Worm (Caenorhabditis elegans) whole organism, L1 larva: ENCODE measurements around the gene K10G6.5.

ENCODE experiments used
- C16A3.4 ChIP-seq: fragments of 150-350 bp; optimal IDR thresholded peaks from 2 replicates; lab custom pipeline; 2014; ENCODE audit warnings: missing biosample characterization, missing genetic modification characterization
- Y116A8C.19 ChIP-seq: sonication (generic microtip); optimal IDR thresholded peaks from 2 replicates; lab custom pipeline; 2016; ENCODE audit warnings: missing compliant biosample characterization, missing genetic modification characterization, borderline replicate concordance
- blmp-1 ChIP-seq: fragments of 150-350 bp; optimal IDR thresholded peaks from 2 replicates; lab custom pipeline; 2014; ENCODE audit warnings: missing biosample characterization, missing genetic modification characterization
- dsc-1 ChIP-seq: sonication (generic microtip); optimal IDR thresholded peaks from 2 replicates; lab custom pipeline; 2016; ENCODE audit warnings: mild to moderate bottlenecking, missing genetic modification characterization, missing compliant biosample characterization
- efl-1 ChIP-seq, 4 experiments: fragments of 150-350 bp; optimal IDR thresholded peaks in 3 of 4; peaks in 1 of 4; 1 replicate in 1 of 4; 2 replicates in 3 of 4; lab custom pipeline; 2014; ENCODE audit warnings: missing biosample characterization in 2 of 4, missing genetic modification characterization in 2 of 4, missing genetic modification reagents in 2 of 4
- elt-2 ChIP-seq: sonication (generic microtip); optimal IDR thresholded peaks from 2 replicates; lab custom pipeline; 2016; ENCODE audit warnings: missing genetic modification characterization, mild to moderate bottlenecking, inconsistent platforms, missing compliant biosample characterization, missing genetic modification reagents
- elt-3 ChIP-seq, 6 experiments: fragments of 150-350 bp in 1 of 6; sonication (generic microtip); optimal IDR thresholded peaks; 2 replicates each; lab custom pipeline; 2017 to 2018; ENCODE audit warnings: missing biosample characterization in 6 of 6, missing genetic modification characterization in 6 of 6, inconsistent platforms in 1 of 6
- fkh-8 ChIP-seq: sonication (generic microtip); optimal IDR thresholded peaks from 2 replicates; lab custom pipeline; 2016; ENCODE audit warnings: mild to moderate bottlenecking, missing genetic modification characterization, missing compliant biosample characterization
- hpl-2 ChIP-seq: fragments of 150-350 bp; optimal IDR thresholded peaks from 2 replicates; lab custom pipeline; 2014; ENCODE audit warnings: missing biosample characterization, missing genetic modification reagents, missing genetic modification characterization
- jun-1 ChIP-seq: fragments of 150-350 bp; optimal IDR thresholded peaks from 2 replicates; lab custom pipeline; 2014; ENCODE audit warnings: missing biosample characterization, missing genetic modification reagents, missing genetic modification characterization
- lin-13 ChIP-seq: fragments of 150-350 bp; optimal IDR thresholded peaks from 2 replicates; lab custom pipeline; 2014; ENCODE audit warnings: missing biosample characterization, missing genetic modification reagents, missing genetic modification characterization
- lin-14 ChIP-seq: fragments of 200-800 bp; sonication (Bioruptor generic); optimal IDR thresholded peaks from 2 replicates; lab custom pipeline; 2018; ENCODE audit warnings: mild to moderate bottlenecking, missing genetic modification characterization, moderate library complexity, missing compliant biosample characterization
- lir-3 ChIP-seq: sonication (generic microtip); optimal IDR thresholded peaks from 2 replicates; lab custom pipeline; 2016; ENCODE audit warnings: mild to moderate bottlenecking, missing genetic modification characterization, moderate library complexity, missing compliant biosample characterization; ENCODE audit not compliant: poor library complexity
- lsy-2 ChIP-seq, 2 experiments: fragments of 150-350 bp; optimal IDR thresholded peaks; 2 replicates each; lab custom pipeline; 2014; ENCODE audit warnings: missing biosample characterization in 2 of 2, missing genetic modification characterization in 2 of 2
- mdl-1 ChIP-seq, 2 experiments: fragments of 150-350 bp; optimal IDR thresholded peaks; 2 replicates each; lab custom pipeline; 2014 to 2017; ENCODE audit warnings: missing biosample characterization in 2 of 2, missing genetic modification characterization in 2 of 2, inconsistent platforms in 1 of 2
- mef-2 ChIP-seq: fragments of 150-350 bp; optimal IDR thresholded peaks from 2 replicates; lab custom pipeline; 2014; ENCODE audit warnings: missing biosample characterization, missing genetic modification characterization
- nhr-12 ChIP-seq: sonication (generic microtip); optimal IDR thresholded peaks from 2 replicates; lab custom pipeline; 2017; ENCODE audit warnings: missing biosample characterization, missing genetic modification characterization
- nhr-237 ChIP-seq: fragments of 150-350 bp; optimal IDR thresholded peaks from 2 replicates; lab custom pipeline; 2014; ENCODE audit warnings: missing biosample characterization, missing genetic modification characterization
- nhr-47 ChIP-seq: sonication (generic microtip); optimal IDR thresholded peaks from 2 replicates; lab custom pipeline; 2016; ENCODE audit warnings: mild to moderate bottlenecking, missing genetic modification characterization, moderate library complexity, missing compliant biosample characterization
- nhr-71 ChIP-seq: sonication (generic microtip); optimal IDR thresholded peaks from 2 replicates; lab custom pipeline; 2016; ENCODE audit warnings: mild to moderate bottlenecking, missing genetic modification characterization, moderate library complexity, missing compliant biosample characterization
- nhr-84 ChIP-seq: sonication (generic microtip); optimal IDR thresholded peaks from 2 replicates; lab custom pipeline; 2017; ENCODE audit warnings: missing biosample characterization, missing genetic modification characterization
- nhr-85 ChIP-seq: sonication (generic microtip); peaks from one replicate; lab custom pipeline; 2016; ENCODE audit warnings: missing genetic modification characterization, inconsistent platforms, missing compliant biosample characterization
- nhr-90 ChIP-seq: sonication (generic microtip); optimal IDR thresholded peaks from 2 replicates; lab custom pipeline; 2016; ENCODE audit warnings: mild to moderate bottlenecking, missing genetic modification characterization, missing compliant biosample characterization; ENCODE audit not compliant: poor library complexity
- pag-3 ChIP-seq: sonication (generic microtip); optimal IDR thresholded peaks from 2 replicates; lab custom pipeline; 2017; ENCODE audit warnings: missing genetic modification characterization, mild to moderate bottlenecking, missing compliant biosample characterization, antibody characterized with exemption, borderline replicate concordance; ENCODE audit not compliant: insufficient read depth
- rnt-1 ChIP-seq: sonication (generic microtip); optimal IDR thresholded peaks from 2 replicates; lab custom pipeline; 2016; ENCODE audit warnings: mild to moderate bottlenecking, missing genetic modification characterization, moderate library complexity, missing compliant biosample characterization
- skn-1 ChIP-seq: fragments of 150-350 bp; optimal IDR thresholded peaks from 2 replicates; lab custom pipeline; 2014; ENCODE audit warnings: missing biosample characterization, missing genetic modification characterization
- snpc-4 ChIP-seq: fragments of 150-350 bp; optimal IDR thresholded peaks from 2 replicates; lab custom pipeline; 2014; ENCODE audit warnings: missing biosample characterization, missing genetic modification characterization
- snu-23 ChIP-seq: sonication (generic microtip); optimal IDR thresholded peaks from 2 replicates; lab custom pipeline; 2016; ENCODE audit warnings: missing genetic modification characterization, missing compliant biosample characterization
- sup-37 ChIP-seq: fragments of 200-800 bp; sonication (Bioruptor generic); optimal IDR thresholded peaks from 2 replicates; lab custom pipeline; 2018; ENCODE audit warnings: mild to moderate bottlenecking, missing genetic modification characterization, missing compliant biosample characterization
- unc-30 ChIP-seq: sonication (generic microtip); optimal IDR thresholded peaks from 2 replicates; lab custom pipeline; 2017; ENCODE audit warnings: missing biosample characterization, missing genetic modification characterization
- zag-1 ChIP-seq: fragments of 150-350 bp; optimal IDR thresholded peaks from 2 replicates; lab custom pipeline; 2014; ENCODE audit warnings: missing biosample characterization, missing genetic modification characterization
- ztf-11 ChIP-seq, 2 experiments: sonication (generic microtip); optimal IDR thresholded peaks; 2 replicates each; lab custom pipeline; 2016 to 2017; ENCODE audit warnings: missing genetic modification characterization in 2 of 2, missing biosample characterization in 1 of 2, missing compliant biosample characterization in 1 of 2

The K10G6.5 gene

DNA sequence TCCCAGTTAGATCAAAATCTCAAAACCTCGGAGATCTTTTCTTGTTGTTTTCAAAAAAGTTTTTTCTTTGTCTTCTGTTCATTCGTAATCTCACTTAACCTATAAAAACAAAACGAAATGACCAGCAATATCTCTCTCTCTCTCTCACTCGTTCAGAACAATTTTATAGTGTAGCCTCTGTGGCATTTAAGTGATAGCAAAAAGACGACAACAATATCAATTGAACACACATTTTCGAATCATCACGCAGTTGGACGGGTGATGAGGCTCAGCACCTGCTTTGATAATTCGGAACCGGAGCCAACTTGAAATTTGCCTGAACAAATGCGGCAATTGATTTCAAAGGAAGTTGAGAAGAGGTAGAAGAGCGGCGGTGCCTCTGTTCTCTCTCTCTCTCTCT lies 34.7 kb upstream of the K10G6.5 start:
- TF ChIP-seq elt-3 (tag; optimal IDR thresholded peaks at IDR 0.05; lab: Kevin White, UChicago) (peak in 1 of 6 experiments; percentile 13), ztf-11 (tag; optimal IDR thresholded peaks at IDR 0.05; lab: Kevin White, UChicago) (no peak)

DNA sequence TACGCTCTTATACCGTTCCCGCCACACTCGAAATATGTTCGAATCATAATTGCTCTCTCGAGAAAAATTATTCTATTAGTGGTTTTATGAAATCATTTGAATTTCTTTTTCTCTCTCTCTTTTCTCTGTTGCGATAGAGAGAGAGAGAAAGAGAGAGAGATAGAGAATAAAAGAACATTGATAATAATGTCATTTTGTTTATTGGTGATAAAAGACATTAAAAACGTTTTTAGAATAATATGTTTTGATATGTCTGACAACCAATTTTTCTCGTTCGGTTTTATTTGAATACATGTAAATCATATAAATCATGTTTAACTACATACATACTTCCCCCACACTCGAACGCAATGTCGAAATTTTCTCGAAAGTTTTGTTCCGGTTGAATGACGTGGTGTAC lies 34.1 kb upstream of the K10G6.5 start:
- TF ChIP-seq nhr-71 (tag; lab: Kevin White, UChicago) (peak; percentile 10), Y116A8C.19 (tag; lab: Kevin White, UChicago) (no peak), elt-3 (tag; optimal IDR thresholded peaks at IDR 0.05; lab: Kevin White, UChicago) (no peak), elt-2 (tag; lab: Kevin White, UChicago) (peak; percentile 19), lsy-2 (tag; optimal IDR thresholded peaks at IDR 0.05; lab: Kevin White, UChicago) (peak in 1 of 2 experiments; percentile 6), nhr-85 (tag; lab: Kevin White, UChicago) (peak; percentile 66)

DNA sequence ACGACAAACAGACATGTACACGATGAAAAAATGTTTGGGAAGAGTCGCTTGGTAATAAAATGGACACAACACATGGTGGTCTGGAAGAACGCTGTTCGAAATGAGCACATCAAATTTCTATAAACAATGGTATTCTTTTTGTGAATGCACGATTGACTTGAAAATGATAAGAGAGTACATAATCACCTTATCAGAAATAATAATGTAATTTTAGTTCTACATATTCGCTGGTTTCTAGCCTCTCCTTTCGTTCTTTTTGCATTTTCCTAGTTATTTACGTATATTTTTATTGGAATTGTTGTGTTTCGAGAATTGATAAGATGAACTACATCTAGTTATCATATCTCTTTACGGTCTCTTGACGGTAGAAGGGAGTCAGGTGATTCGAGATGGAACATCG lies 33.0 kb upstream of the K10G6.5 start:
- TF ChIP-seq skn-1 (tag; lab: Kevin White, UChicago) = no peak
- TF ChIP-seq nhr-90 (tag; lab: Kevin White, UChicago) = no peak
- TF ChIP-seq pag-3 (tag; lab: Kevin White, UChicago) = no peak
- no peak for TF ChIP-seq lsy-2 (tag; optimal IDR thresholded peaks at IDR 0.05; lab: Kevin White, UChicago)
- TF ChIP-seq elt-2 (tag; lab: Kevin White, UChicago) = peak; percentile 84
- no peak for TF ChIP-seq nhr-12 (tag; lab: Kevin White, UChicago)
- no peak for TF ChIP-seq hpl-2 (GFP tag; lab: Kevin White, UChicago)
- peak in 1 of 6 experiments; percentile 7 for TF ChIP-seq elt-3 (tag; optimal IDR thresholded peaks at IDR 0.05; lab: Kevin White, UChicago)
- no peak for TF ChIP-seq nhr-47
- no peak for TF ChIP-seq lir-3
- TF ChIP-seq sup-37 (GFP tag; lab: Kevin White, UChicago) = no peak
- no peak for TF ChIP-seq efl-1 (optimal IDR thresholded peaks at IDR 0.05; lab: Kevin White, UChicago)
- peak in 1 of 2 experiments; percentile 66 for TF ChIP-seq efl-1 (GFP tag; optimal IDR thresholded peaks at IDR 0.05 in 1 of 2; lab: Kevin White, UChicago)
- no peak for TF ChIP-seq nhr-237
- no peak for TF ChIP-seq blmp-1 (tag; lab: Kevin White, UChicago)
- peak; percentile 19 for TF ChIP-seq lin-14 (GFP tag; lab: Kevin White, UChicago)
- no peak for TF ChIP-seq rnt-1
- TF ChIP-seq jun-1 (tag; lab: Kevin White, UChicago) = no peak
- TF ChIP-seq Y116A8C.19 (tag; lab: Kevin White, UChicago) = no peak
- TF ChIP-seq mef-2 = no peak
- no peak for TF ChIP-seq C16A3.4 (tag; lab: Kevin White, UChicago)

DNA sequence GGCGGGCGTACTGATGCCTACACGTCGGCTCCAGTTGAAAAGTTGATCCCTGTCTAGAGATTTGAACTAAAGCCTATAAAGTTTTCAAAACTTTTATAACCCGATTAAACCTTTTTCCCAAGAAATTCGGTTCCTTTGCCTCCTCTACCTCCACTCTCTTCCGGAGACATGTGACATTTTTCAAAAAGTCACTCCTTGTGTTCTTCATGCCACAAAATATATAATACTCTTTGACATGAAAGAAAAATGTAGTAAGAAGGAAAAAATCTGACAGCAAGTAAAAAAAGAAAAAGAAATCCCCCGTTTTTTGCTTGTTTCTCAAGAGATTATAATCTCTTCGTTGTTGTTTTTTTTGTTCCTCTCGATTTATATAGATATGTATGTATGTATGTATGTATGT lies 32.2 kb upstream of the K10G6.5 start:
- peak; percentile 44 for TF ChIP-seq lin-14 (GFP tag; lab: Kevin White, UChicago)
- peak; percentile 27 for TF ChIP-seq elt-2 (tag; lab: Kevin White, UChicago)
- TF ChIP-seq unc-30 = no peak
- peak; percentile 4 for TF ChIP-seq blmp-1 (tag; lab: Kevin White, UChicago)
- no peak for TF ChIP-seq lin-13 (GFP tag; lab: Kevin White, UChicago)
- peak; percentile 9 for TF ChIP-seq fkh-8 (tag; lab: Kevin White, UChicago)
- TF ChIP-seq efl-1 (optimal IDR thresholded peaks at IDR 0.05; lab: Kevin White, UChicago) = no peak
- peak in 1 of 2 experiments; percentile 68 for TF ChIP-seq efl-1 (GFP tag; optimal IDR thresholded peaks at IDR 0.05 in 1 of 2; lab: Kevin White, UChicago)

DNA sequence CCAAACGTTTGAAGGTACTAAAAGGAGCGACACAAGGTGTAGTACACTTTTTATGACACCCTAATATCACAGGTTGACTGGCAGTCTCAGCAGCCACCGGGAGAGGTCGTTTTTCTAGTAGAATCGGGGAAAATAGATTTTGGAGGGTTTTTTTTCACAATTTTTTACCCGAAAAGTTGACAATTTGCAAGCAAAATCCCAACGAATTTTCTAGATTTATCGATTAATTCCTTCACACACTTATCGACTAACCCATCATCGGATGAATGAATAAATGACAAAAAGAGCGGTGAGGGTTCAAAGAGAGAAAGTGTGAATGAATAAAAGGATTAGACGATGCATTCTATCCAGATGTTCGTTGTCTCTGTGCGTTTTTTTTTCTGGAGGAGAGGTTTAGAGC lies 31.1 kb upstream of the K10G6.5 start:
- no peak for TF ChIP-seq snu-23
- no peak for TF ChIP-seq nhr-84 (tag; lab: Kevin White, UChicago)
- TF ChIP-seq C16A3.4 (tag; lab: Kevin White, UChicago) = no peak
- no peak for TF ChIP-seq zag-1 (tag; lab: Kevin White, UChicago)
- no peak for TF ChIP-seq mef-2
- peak; percentile 49 for TF ChIP-seq dsc-1
- peak; percentile 15 for TF ChIP-seq fkh-8 (tag; lab: Kevin White, UChicago)
- no peak for TF ChIP-seq snpc-4
- no peak for TF ChIP-seq mdl-1 (tag; optimal IDR thresholded peaks at IDR 0.05; lab: Kevin White, UChicago)
- TF ChIP-seq, all 84 proteins: peak for 2
